Worm (Caenorhabditis elegans) whole organism, late embryonic: ENCODE data around the gene vap-2.
A peak's percentile ranks its signal among the peaks of the same experiment; 100 is the strongest.

Experiments
- C08G9.2 ChIP-seq: sonication (generic microtip); optimal IDR thresholded peaks from 2 replicates; lab custom pipeline; 2016; ENCODE audit warnings: mild to moderate bottlenecking, missing genetic modification characterization, moderate library complexity, missing compliant biosample characterization
- F13H6.1 ChIP-seq: sonication (generic microtip); optimal IDR thresholded peaks from 2 replicates; lab custom pipeline; 2016; ENCODE audit warnings: missing genetic modification characterization, missing compliant biosample characterization
- K02D7.2 ChIP-seq: sonication (generic microtip); optimal IDR thresholded peaks from 2 replicates; lab custom pipeline; 2017; ENCODE audit warnings: mild to moderate bottlenecking, missing genetic modification characterization, missing compliant biosample characterization
- K09A11.1 ChIP-seq: sonication (generic microtip); optimal IDR thresholded peaks from 2 replicates; lab custom pipeline; 2017; ENCODE audit warnings: antibody characterized with exemption, mild to moderate bottlenecking, missing genetic modification characterization, missing compliant biosample characterization; ENCODE audit not compliant: insufficient read depth
- T23F11.4 ChIP-seq: fragments of 200-800 bp; sonication (Bioruptor generic); optimal IDR thresholded peaks from 2 replicates; lab custom pipeline; 2018; ENCODE audit warnings: mild to moderate bottlenecking, missing genetic modification characterization, missing compliant biosample characterization
- ahr-1 ChIP-seq: sonication (generic microtip); optimal IDR thresholded peaks from 2 replicates; lab custom pipeline; 2016; ENCODE audit warnings: missing genetic modification characterization, missing compliant biosample characterization
- ceh-14 ChIP-seq: sonication (generic microtip); optimal IDR thresholded peaks from 2 replicates; lab custom pipeline; 2016; ENCODE audit warnings: missing genotype, missing genetic modification characterization, missing compliant biosample characterization
- ceh-18 ChIP-seq: sonication (generic microtip); optimal IDR thresholded peaks from 2 replicates; lab custom pipeline; 2016; ENCODE audit warnings: missing genetic modification characterization, missing compliant biosample characterization
- ceh-19 ChIP-seq: fragments of 200-800 bp; sonication (Bioruptor generic); optimal IDR thresholded peaks from 2 replicates; lab custom pipeline; 2018; ENCODE audit warnings: mild to moderate bottlenecking, missing genetic modification characterization, missing compliant biosample characterization
- ceh-2 ChIP-seq: sonication (generic microtip); optimal IDR thresholded peaks from 2 replicates; lab custom pipeline; 2016; ENCODE audit warnings: missing genotype, missing genetic modification characterization, missing compliant biosample characterization
- ceh-22 ChIP-seq: sonication (generic microtip); optimal IDR thresholded peaks from 2 replicates; lab custom pipeline; 2017; ENCODE audit warnings: missing biosample characterization, missing genetic modification characterization
- ceh-30 ChIP-seq: fragments of 150-350 bp; optimal IDR thresholded peaks from 2 replicates; lab custom pipeline; 2014; ENCODE audit warnings: missing biosample characterization, missing genetic modification characterization
- ceh-31 ChIP-seq: sonication (generic microtip); optimal IDR thresholded peaks from 2 replicates; lab custom pipeline; 2016; ENCODE audit warnings: missing genetic modification characterization, missing compliant biosample characterization
- ceh-34 ChIP-seq: sonication (generic microtip); optimal IDR thresholded peaks from 2 replicates; lab custom pipeline; 2016; ENCODE audit warnings: mild to moderate bottlenecking, missing genetic modification characterization, missing compliant biosample characterization
- che-1 ChIP-seq: sonication (generic microtip); optimal IDR thresholded peaks from 2 replicates; lab custom pipeline; 2016; ENCODE audit warnings: mild to moderate bottlenecking, missing genetic modification characterization, missing compliant biosample characterization
- dmd-4 ChIP-seq: sonication (generic microtip); optimal IDR thresholded peaks from 2 replicates; lab custom pipeline; 2016; ENCODE audit warnings: borderline replicate concordance, missing genetic modification characterization, missing compliant biosample characterization
- dve-1 ChIP-seq: sonication (generic microtip); optimal IDR thresholded peaks from 2 replicates; lab custom pipeline; 2017; ENCODE audit warnings: antibody characterized with exemption, mild to moderate bottlenecking, missing genetic modification characterization, missing compliant biosample characterization
- eyg-1 ChIP-seq: sonication (generic microtip); optimal IDR thresholded peaks from 2 replicates; lab custom pipeline; 2016; ENCODE audit warnings: missing genotype, missing genetic modification characterization, missing compliant biosample characterization
- fkh-6 ChIP-seq: sonication (generic microtip); optimal IDR thresholded peaks from 2 replicates; lab custom pipeline; 2016; ENCODE audit warnings: missing genetic modification characterization, missing compliant biosample characterization
- gmeb-2 ChIP-seq: sonication (generic microtip); optimal IDR thresholded peaks from 2 replicates; lab custom pipeline; 2016; ENCODE audit warnings: missing genetic modification characterization, inconsistent platforms, missing compliant biosample characterization
- hlh-15 ChIP-seq: sonication (generic microtip); optimal IDR thresholded peaks from 2 replicates; lab custom pipeline; 2016; ENCODE audit warnings: missing genetic modification characterization, missing compliant biosample characterization
- hlh-30 ChIP-seq: sonication (generic microtip); optimal IDR thresholded peaks from 2 replicates; lab custom pipeline; 2017; ENCODE audit warnings: antibody characterized with exemption, missing genetic modification characterization, missing compliant biosample characterization; ENCODE audit not compliant: insufficient read depth
- lim-6 ChIP-seq: sonication (generic microtip); optimal IDR thresholded peaks from 2 replicates; lab custom pipeline; 2016; ENCODE audit warnings: missing genetic modification characterization, missing compliant biosample characterization
- lin-11 ChIP-seq: fragments of 200-800 bp; sonication (Bioruptor generic); optimal IDR thresholded peaks from 2 replicates; lab custom pipeline; 2018; ENCODE audit warnings: mild to moderate bottlenecking, missing genetic modification characterization, missing compliant biosample characterization
- madf-2 ChIP-seq: sonication (generic microtip); optimal IDR thresholded peaks from 2 replicates; lab custom pipeline; 2017; ENCODE audit warnings: missing genetic modification characterization, missing compliant biosample characterization
- nfya-1 ChIP-seq: sonication (generic microtip); optimal IDR thresholded peaks from 2 replicates; lab custom pipeline; 2017; ENCODE audit warnings: missing genetic modification characterization, mild to moderate bottlenecking, missing compliant biosample characterization, antibody characterized with exemption, moderate library complexity
- nhr-11 ChIP-seq: fragments of 150-350 bp; optimal IDR thresholded peaks from 2 replicates; lab custom pipeline; 2014; ENCODE audit warnings: missing biosample characterization, missing genetic modification characterization
- pag-3 ChIP-seq: sonication (generic microtip); optimal IDR thresholded peaks from 2 replicates; lab custom pipeline; 2016; ENCODE audit warnings: missing compliant biosample characterization, missing genetic modification characterization, borderline replicate concordance
- pax-1 ChIP-seq: fragments of 150-350 bp; optimal IDR thresholded peaks from 2 replicates; lab custom pipeline; 2014; ENCODE audit warnings: missing biosample characterization, missing genetic modification characterization
- pha-2 ChIP-seq: sonication (generic microtip); optimal IDR thresholded peaks from 2 replicates; lab custom pipeline; 2017; ENCODE audit warnings: mild to moderate bottlenecking, missing genetic modification characterization, missing compliant biosample characterization
- pqm-1 ChIP-seq: sonication (generic microtip); optimal IDR thresholded peaks from 2 replicates; lab custom pipeline; 2016; ENCODE audit warnings: missing genetic modification characterization, missing compliant biosample characterization
- ref-2 ChIP-seq: sonication (generic microtip); optimal IDR thresholded peaks from 2 replicates; lab custom pipeline; 2016; ENCODE audit warnings: missing genetic modification characterization, missing compliant biosample characterization
- rnt-1 ChIP-seq: sonication (generic microtip); optimal IDR thresholded peaks from 2 replicates; lab custom pipeline; 2016; ENCODE audit warnings: missing genetic modification characterization, missing compliant biosample characterization
- sox-2 ChIP-seq: fragments of 200-800 bp; sonication (Bioruptor generic); IDR thresholded peaks from 2 replicates; pipeline ENCODE4 v1.3.6; 2022; ENCODE audit warnings: missing genetic modification reagents, missing genetic modification characterization, missing compliant biosample characterization
- tbx-2 ChIP-seq: sonication (generic microtip); optimal IDR thresholded peaks from 2 replicates; lab custom pipeline; 2016; ENCODE audit warnings: missing genetic modification characterization, missing compliant biosample characterization
- unc-42 ChIP-seq: sonication (generic microtip); optimal IDR thresholded peaks from 2 replicates; lab custom pipeline; 2016; ENCODE audit warnings: missing genotype, missing genetic modification characterization, missing compliant biosample characterization
- unc-55 ChIP-seq: sonication (generic microtip); optimal IDR thresholded peaks from 2 replicates; lab custom pipeline; 2017; ENCODE audit warnings: missing biosample characterization, missing genetic modification reagents, missing genetic modification characterization
- unc-86 ChIP-seq: sonication (generic microtip); optimal IDR thresholded peaks from 2 replicates; lab custom pipeline; 2016; ENCODE audit warnings: missing genetic modification characterization, missing compliant biosample characterization
- zip-5 ChIP-seq: sonication (generic microtip); optimal IDR thresholded peaks from 2 replicates; lab custom pipeline; 2016; ENCODE audit warnings: missing genetic modification characterization, missing compliant biosample characterization
- ztf-16 ChIP-seq: sonication (generic microtip); optimal IDR thresholded peaks from 2 replicates; lab custom pipeline; 2017; ENCODE audit warnings: missing genetic modification characterization, missing compliant biosample characterization

vap-2 gene

ce11 chrX:10772165-10772584 lies 20.2 kb downstream of the vap-2 start (continued):
- TF ChIP-seq gmeb-2 (tag; lab: Kevin White, UChicago), result no peak
- no peak for TF ChIP-seq sox-2 (GFP tag; lab: Robert Waterston, UW)
- TF ChIP-seq fkh-6, result no peak
- TF ChIP-seq pax-1, result no peak
- no peak for TF ChIP-seq ztf-16
- no peak for TF ChIP-seq ahr-1 (tag; lab: Kevin White, UChicago)
- TF ChIP-seq ceh-2 (tag; lab: Kevin White, UChicago), result no peak
- TF ChIP-seq hlh-15 (tag; lab: Kevin White, UChicago), result no peak
- no peak for TF ChIP-seq ceh-22 (tag; lab: Kevin White, UChicago)
- TF ChIP-seq T23F11.4 (GFP tag; lab: Kevin White, UChicago), result no peak

- TF ChIP-seq pag-3 (tag; lab: Kevin White, UChicago), result no peak
- no peak for TF ChIP-seq ahr-1 (tag; lab: Kevin White, UChicago)
- TF ChIP-seq unc-42 (tag; lab: Kevin White, UChicago), result peak; percentile 72
- TF ChIP-seq ceh-18 (tag; lab: Kevin White, UChicago), result peak; percentile 99
- peak; percentile 52 for TF ChIP-seq ceh-14 (tag; lab: Kevin White, UChicago)
- TF ChIP-seq dmd-4 (tag; lab: Kevin White, UChicago), result no peak
- TF ChIP-seq unc-55, result peak; percentile 72
- TF ChIP-seq hlh-30, result peak; percentile 57
- TF ChIP-seq ceh-31 (tag; lab: Kevin White, UChicago), result peak; percentile 59
- peak; percentile 52 for TF ChIP-seq K09A11.1
- no peak for TF ChIP-seq unc-86 (tag; lab: Kevin White, UChicago)
- TF ChIP-seq tbx-2 (tag; lab: Kevin White, UChicago), result peak; percentile 76
- no peak for TF ChIP-seq hlh-15 (tag; lab: Kevin White, UChicago)
- peak; percentile 43 for TF ChIP-seq ref-2 (tag; lab: Kevin White, UChicago)
- TF ChIP-seq madf-2 (tag; lab: Kevin White, UChicago), result no peak
- no peak for TF ChIP-seq ceh-19
- TF ChIP-seq nfya-1 (tag; lab: Kevin White, UChicago), result peak; percentile 39
- TF ChIP-seq ceh-30 (tag; lab: Kevin White, UChicago), result no peak
- TF ChIP-seq K02D7.2 (tag; lab: Kevin White, UChicago), result peak; percentile 4
- peak; percentile 43 for TF ChIP-seq pqm-1
- peak; percentile 61 for TF ChIP-seq rnt-1 (tag; lab: Kevin White, UChicago)
- TF ChIP-seq F13H6.1 (tag; lab: Kevin White, UChicago), result peak; percentile 82
- TF ChIP-seq ceh-34 (tag; lab: Kevin White, UChicago), result peak; percentile 36
- peak; percentile 45 for TF ChIP-seq C08G9.2
- TF ChIP-seq, all 69 proteins: peak for 16
These were observed 21.3 kb downstream of the vap-2 start for ce11 chrX:10770988-10771496.

DNA sequence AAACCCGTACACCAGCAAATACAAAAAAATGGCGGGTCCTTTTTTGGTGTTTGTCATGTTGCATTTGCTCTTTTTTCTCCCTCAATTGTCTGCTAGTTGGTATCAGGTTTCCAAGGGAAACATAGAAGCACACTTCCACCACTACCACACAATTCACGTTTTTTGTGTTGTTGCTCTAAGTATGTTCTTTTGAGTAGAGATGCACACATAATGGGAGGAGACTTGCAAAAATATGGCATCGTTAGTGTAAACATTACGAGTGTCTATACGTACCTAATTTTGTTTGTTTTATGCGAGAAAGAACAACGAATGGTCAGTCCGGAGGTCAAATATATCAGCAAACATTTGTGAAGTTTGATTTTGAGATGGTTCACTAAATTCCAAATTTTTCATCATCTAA lies 22.4 kb downstream of the vap-2 start:
- peak; percentile 84 for TF ChIP-seq ceh-34 (tag; lab: Kevin White, UChicago)
- no peak for TF ChIP-seq hlh-30
- no peak for TF ChIP-seq rnt-1 (tag; lab: Kevin White, UChicago)
- no peak for TF ChIP-seq lin-11 (tag; lab: Kevin White, UChicago)
- no peak for TF ChIP-seq zip-5 (tag; lab: Kevin White, UChicago)
- no peak for TF ChIP-seq lim-6 (tag; lab: Kevin White, UChicago)
- TF ChIP-seq pha-2, result no peak
- TF ChIP-seq che-1 (tag; lab: Kevin White, UChicago), result no peak
- TF ChIP-seq fkh-6, result no peak
- no peak for TF ChIP-seq K09A11.1
- TF ChIP-seq unc-42 (tag; lab: Kevin White, UChicago), result no peak
- TF ChIP-seq nfya-1 (tag; lab: Kevin White, UChicago), result peak; percentile 3
- no peak for TF ChIP-seq dve-1 (tag; lab: Kevin White, UChicago)
- TF ChIP-seq ceh-22 (tag; lab: Kevin White, UChicago), result no peak
- TF ChIP-seq nhr-11, result no peak
- no peak for TF ChIP-seq eyg-1 (tag; lab: Kevin White, UChicago)
- TF ChIP-seq, all 69 proteins: peak for 2
